Fruit fly (Drosophila melanogaster): ENCODE results near the gene ssp6.
A peak's percentile ranks its signal among the peaks of the same experiment; 100 is the strongest.

The ssp6 gene

DNA sequence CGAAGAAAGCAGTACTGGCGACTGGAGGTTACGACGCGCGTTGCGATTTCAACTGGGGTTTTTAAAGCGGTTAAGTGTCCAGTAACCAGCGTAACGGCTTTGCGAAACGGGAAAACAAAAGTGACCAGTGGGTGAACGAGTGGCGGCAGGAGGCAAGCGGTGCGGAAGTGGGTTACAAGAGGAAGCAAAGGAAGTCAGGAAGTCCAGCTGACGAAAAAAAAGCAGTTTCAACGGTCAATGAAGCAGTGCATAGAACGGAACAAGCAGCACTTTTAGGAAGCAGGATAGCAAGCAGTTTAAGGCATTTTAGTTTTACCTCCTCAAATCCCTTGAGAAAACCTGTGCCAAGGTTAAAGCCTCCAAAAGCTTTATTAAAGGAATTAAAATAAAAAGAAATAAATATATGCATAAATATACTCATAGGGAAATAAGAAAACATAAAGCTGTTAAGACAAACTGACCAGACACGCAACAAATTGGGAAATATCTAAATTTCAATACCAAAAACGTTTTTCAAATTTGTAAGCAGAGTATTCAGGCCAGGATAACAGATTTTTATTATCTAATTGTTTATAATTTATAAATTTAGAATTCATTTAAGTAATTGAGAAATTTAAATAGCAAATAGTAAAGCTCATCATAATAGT, 17.3 kb upstream of the ssp6 start, which contains the start of gene CG6592 (continued):
- TF ChIP-seq unpg (GFP tag; optimal IDR thresholded peaks at IDR 0.05) (peak; percentile 18), ind (GFP tag; optimal IDR thresholded peaks at IDR 0.05) (no peak), CG5953 (GFP tag; IDR thresholded peaks at IDR 0.05) (no peak), Dref (GFP tag; IDR thresholded peaks at IDR 0.05) (no peak), gt (GFP tag; IDR thresholded peaks at IDR 0.05) (no peak), CG9437 (GFP tag; optimal IDR thresholded peaks at IDR 0.05) (no peak), otp (GFP tag; IDR thresholded peaks at IDR 0.05) (peak; percentile 65; the same call in 1 of the 3 replicates), Side (GFP tag; optimal IDR thresholded peaks at IDR 0.05) (no peak), tll (GFP tag; optimal IDR thresholded peaks at IDR 0.05) (peak in 1 of 2 experiments; percentile 67), eve (GFP tag; optimal IDR thresholded peaks at IDR 0.05) (no peak), CG10959 (GFP tag; IDR thresholded peaks at IDR 0.05) (peak; percentile 49; the same call in 1 of the 2 replicates), shn (GFP tag; optimal IDR thresholded peaks at IDR 0.05) (peak; percentile 32), CG4730 (GFP tag; IDR thresholded peaks at IDR 0.05) (no peak), mam (GFP tag; optimal IDR thresholded peaks at IDR 0.05) (peak; percentile 4), Kr (GFP tag; optimal IDR thresholded peaks at IDR 0.05) (peak; percentile 68), CG14050 (GFP tag; IDR thresholded peaks at IDR 0.05) (no peak), Ets65A (GFP tag) (peak; percentile 98), CG18476 (GFP tag; optimal IDR thresholded peaks at IDR 0.05) (no peak), lov (optimal IDR thresholded peaks at IDR 0.05) (no peak), lov (GFP tag; IDR thresholded peaks at IDR 0.05) (peak; percentile 73; the same call in 2 of the 3 replicates), CG1603 (tag; optimal IDR thresholded peaks at IDR 0.05) (peak; percentile 52), CG3065 (GFP tag; optimal IDR thresholded peaks at IDR 0.05) (peak; percentile 14), ab (GFP tag; optimal IDR thresholded peaks at IDR 0.05) (no peak), pros (GFP tag; optimal IDR thresholded peaks at IDR 0.05) (no peak), Bgb (GFP tag; IDR thresholded peaks at IDR 0.05; ENCODE audit: partially characterized antibody) (no peak), az2 (GFP tag; optimal IDR thresholded peaks at IDR 0.05) (peak; percentile 17), B-H1 (GFP tag; IDR thresholded peaks at IDR 0.05) (no peak), CG18619 (GFP tag; optimal IDR thresholded peaks at IDR 0.05) (peak; percentile 44), CG2712 (tag; optimal IDR thresholded peaks at IDR 0.05) (no peak), Hr51 (GFP tag; optimal IDR thresholded peaks at IDR 0.05) (peak in 1 of 2 experiments; percentile 14), CG6854 (GFP tag; optimal IDR thresholded peaks at IDR 0.05) (no peak), CG14014 (GFP tag; IDR thresholded peaks at IDR 0.05) (no peak), Atf-2 (GFP tag; optimal IDR thresholded peaks at IDR 0.05) (peak; percentile 32), CG14860 (GFP tag; IDR thresholded peaks at IDR 0.05; ENCODE audit: partially characterized antibody) (no peak), CG14965 (GFP tag; optimal IDR thresholded peaks at IDR 0.05; ENCODE audit: borderline replicate concordance) (no peak), CG1602 (GFP tag; optimal IDR thresholded peaks at IDR 0.05) (peak; percentile 48), Rx (GFP tag; IDR thresholded peaks at IDR 0.05) (peak; percentile 36; the same call in 1 of the 2 replicates), Sox100B (GFP tag; optimal IDR thresholded peaks at IDR 0.05) (no peak), corto (GFP tag; optimal IDR thresholded peaks at IDR 0.05) (no peak), CG8089 (GFP tag; optimal IDR thresholded peaks at IDR 0.05) (peak; percentile 67), ara (GFP tag; IDR thresholded peaks at IDR 0.05) (peak; percentile 47; the same call in 1 of the 2 replicates), NC2β (GFP tag; optimal IDR thresholded peaks at IDR 0.05) (peak; percentile 69), gfzf (GFP tag; optimal IDR thresholded peaks at IDR 0.05) (no peak), CG15696 (tag; optimal IDR thresholded peaks at IDR 0.05) (peak; percentile 57), CG16863 (GFP tag; optimal IDR thresholded peaks at IDR 0.05) (peak; percentile 24), HmgD (GFP tag; optimal IDR thresholded peaks at IDR 0.05) (peak; percentile 48), CG8944 (GFP tag; optimal IDR thresholded peaks at IDR 0.05) (no peak), Sin3A (optimal IDR thresholded peaks at IDR 0.05) (no peak), HLHmδ (GFP tag; optimal IDR thresholded peaks at IDR 0.05) (no peak), CG8765 (GFP tag; IDR thresholded peaks at IDR 0.05) (peak; percentile 62; the same call in 1 of the 2 replicates), salm (tag; optimal IDR thresholded peaks at IDR 0.05) (no peak)

All from whole organism, embryonic.